Fruit fly (Drosophila melanogaster): Measurements from ENCODE around the gene CG4042.

Gene CG4042

DNA sequence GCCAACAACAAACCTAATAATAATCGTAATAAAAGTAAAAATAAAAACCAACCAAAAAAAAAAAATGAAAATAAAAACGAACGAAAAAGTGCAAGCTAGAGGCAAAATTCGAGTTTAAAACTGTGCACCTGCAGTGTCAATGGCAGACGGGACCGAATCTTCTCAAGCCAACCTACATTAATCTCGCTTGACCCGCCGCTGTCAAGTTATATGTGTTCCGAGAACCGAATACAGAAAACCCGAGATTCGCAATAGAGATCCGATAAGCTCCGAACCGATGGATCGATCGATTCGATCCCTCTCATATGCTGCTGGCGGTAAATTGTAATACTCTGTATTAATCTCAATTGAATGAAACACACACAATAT lies 1.3 kb upstream of the CG4042 start:
- TF ChIP-seq Nf-YC (tag; optimal IDR thresholded peaks at IDR 0.05) (no peak), ranshi (GFP tag; IDR thresholded peaks at IDR 0.05) (no peak), CG15479 (GFP tag; optimal IDR thresholded peaks at IDR 0.05) (no peak), CG17829 (tag; optimal IDR thresholded peaks at IDR 0.05) (no peak), HHEX (GFP tag; optimal IDR thresholded peaks at IDR 0.05) (no peak), nmo (GFP tag; optimal IDR thresholded peaks at IDR 0.05) (no peak), Adf1 (GFP tag; IDR thresholded peaks at IDR 0.05) (no peak), Lhr (GFP tag; optimal IDR thresholded peaks at IDR 0.05) (no peak)

DNA sequence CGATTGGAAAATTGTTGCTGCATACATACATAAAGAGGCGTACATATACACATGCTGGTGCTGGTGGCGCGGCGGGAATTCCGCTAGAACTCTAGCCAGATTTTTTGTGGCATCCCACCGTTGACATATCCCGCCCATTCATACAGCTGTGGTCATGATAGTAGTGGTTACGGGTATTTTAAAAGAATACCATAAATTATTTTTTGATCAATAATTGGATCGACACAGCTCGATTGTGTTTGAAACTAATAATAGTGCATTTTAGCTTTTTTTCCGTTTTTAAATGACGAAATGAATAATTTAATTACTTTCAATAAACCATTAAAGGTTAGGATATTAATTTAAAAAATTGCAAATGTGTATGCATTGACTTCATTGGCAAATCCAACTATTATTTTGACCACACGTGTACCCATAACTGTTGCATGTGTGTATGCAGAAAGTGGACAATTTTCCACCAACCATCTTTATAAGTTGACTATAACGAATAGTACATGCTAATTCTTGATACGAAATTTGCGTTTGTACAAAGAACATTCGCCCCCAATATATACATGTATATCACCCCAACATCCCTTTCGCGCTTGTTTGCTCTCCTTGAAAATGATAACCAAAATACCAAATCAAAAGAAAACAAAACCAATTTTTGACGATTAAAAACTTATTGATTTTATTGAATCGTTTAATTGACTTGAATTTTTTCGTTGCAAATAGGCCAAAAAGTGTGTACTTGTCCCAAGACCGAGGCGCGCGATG lies 762 bp upstream of the CG4042 start:
- TF ChIP-seq CG17361 (GFP tag; IDR thresholded peaks at IDR 0.05) (peak; percentile 68), ken (GFP tag; IDR thresholded peaks at IDR 0.05) (peak; percentile 75; the same call in 1 of the 3 replicates), hth (optimal IDR thresholded peaks at IDR 0.05) (no peak), Doc3 (GFP tag; IDR thresholded peaks at IDR 0.05; ENCODE audit: partially characterized antibody) (no peak), CG18619 (GFP tag; optimal IDR thresholded peaks at IDR 0.05) (peak; percentile 74), corto (GFP tag; optimal IDR thresholded peaks at IDR 0.05) (no peak), Dip3 (GFP tag; optimal IDR thresholded peaks at IDR 0.05) (peak; percentile 67), ci (GFP tag; IDR thresholded peaks at IDR 0.05) (peak; percentile 92), CG10543 (GFP tag; optimal IDR thresholded peaks at IDR 0.05) (no peak), CG10565 (GFP tag; optimal IDR thresholded peaks at IDR 0.05) (no peak), CG8944 (GFP tag; optimal IDR thresholded peaks at IDR 0.05) (peak; percentile 59), Stat92E (GFP tag; optimal IDR thresholded peaks at IDR 0.05) (no peak), CG16815 (GFP tag; optimal IDR thresholded peaks at IDR 0.05) (peak; percentile 40), emc (GFP tag; optimal IDR thresholded peaks at IDR 0.05) (peak; percentile 40), zen2 (GFP tag; IDR thresholded peaks at IDR 0.05; ENCODE audit: partially characterized antibody) (no peak), CG8388 (GFP tag; optimal IDR thresholded peaks at IDR 0.05) (peak; percentile 81), CG10462 (GFP tag; optimal IDR thresholded peaks at IDR 0.05) (peak; percentile 65), Lim3 (GFP tag; IDR thresholded peaks at IDR 0.05) (no peak), slbo (GFP tag; IDR thresholded peaks at IDR 0.05) (peak; percentile 75), CG10321 (GFP tag; IDR thresholded peaks at IDR 0.05) (peak; percentile 42; the same call in 1 of the 2 replicates), CG13424 (tag; optimal IDR thresholded peaks at IDR 0.05) (peak; percentile 60), Mrtf (GFP tag; IDR thresholded peaks at IDR 0.05) (peak; percentile 57; the same call in 1 of the 3 replicates), sug (tag; optimal IDR thresholded peaks at IDR 0.05) (no peak), Dad (GFP tag; optimal IDR thresholded peaks at IDR 0.05) (peak; percentile 69), hb (GFP tag; IDR thresholded peaks at IDR 0.05; ENCODE audit: partially characterized antibody) (no peak), Atf-2 (GFP tag; optimal IDR thresholded peaks at IDR 0.05) (peak; percentile 40), CG1792 (GFP tag; optimal IDR thresholded peaks at IDR 0.05) (peak; percentile 29), CG5245 (GFP tag; optimal IDR thresholded peaks at IDR 0.05) (peak; percentile 76), exex (tag; optimal IDR thresholded peaks at IDR 0.05) (peak; percentile 3), CG34224 (GFP tag; IDR thresholded peaks at IDR 0.05; ENCODE audit: partially characterized antibody) (no peak; the same call in 2 of the 3 replicates), Dbx (GFP tag; IDR thresholded peaks at IDR 0.05) (peak; percentile 73), Rx (GFP tag; IDR thresholded peaks at IDR 0.05) (peak; percentile 67; the same call in 1 of the 2 replicates), CG1529 (GFP tag; optimal IDR thresholded peaks at IDR 0.05) (peak; percentile 56), sqz (GFP tag; optimal IDR thresholded peaks at IDR 0.05) (no peak), CG13894 (tag; optimal IDR thresholded peaks at IDR 0.05) (peak; percentile 50), CG4424 (GFP tag; optimal IDR thresholded peaks at IDR 0.05) (peak; percentile 79), ap (GFP tag; IDR thresholded peaks at IDR 0.05) (peak; percentile 75), dysf (GFP tag; IDR thresholded peaks at IDR 0.05) (peak; percentile 81), Ssrp (tag; optimal IDR thresholded peaks at IDR 0.05) (peak; percentile 73), CG12299 (tag; optimal IDR thresholded peaks at IDR 0.05) (peak; percentile 80)

All from whole organism, embryonic.